Fruit fly (Drosophila melanogaster) whole organism, embryonic: ENCODE data around the gene Naa20A.

ENCODE experiments used
- Bdp1 ChIP-seq: fragments of 200-800 bp; sonication (Bioruptor generic); optimal IDR thresholded peaks from 3 replicates; lab custom pipeline; 2016; ENCODE audit warnings: missing biosample characterization, missing genetic modification characterization
- CG10366 ChIP-seq: fragments of 200-800 bp; sonication (Bioruptor generic); IDR thresholded peaks from 2 replicates; pipeline ENCODE4 v1.3.6; 2022; ENCODE audit warnings: missing biosample characterization, missing genetic modification characterization
- CG10543 ChIP-seq: fragments of 200-800 bp; sonication (Bioruptor generic); optimal IDR thresholded peaks from 3 replicates; lab custom pipeline; 2017; ENCODE audit warnings: missing biosample characterization, mild to moderate bottlenecking, missing genetic modification characterization, moderate library complexity
- CG11398 ChIP-seq: fragments of 200-800 bp; sonication (Bioruptor generic); optimal IDR thresholded peaks from 2 replicates; lab custom pipeline; 2016; ENCODE audit warnings: missing biosample characterization, missing genetic modification characterization
- CG11560 ChIP-seq: fragments of 200-800 bp; sonication (Bioruptor generic); IDR thresholded peaks from 3 replicates; pipeline ENCODE4 v1.3.6; 2022; ENCODE audit warnings: missing biosample characterization, missing genetic modification characterization
- CG12104 ChIP-seq: fragments of 200-800 bp; sonication (Bioruptor generic); optimal IDR thresholded peaks from 3 replicates; lab custom pipeline; 2016; ENCODE audit warnings: missing biosample characterization, missing genetic modification characterization
- CG12659 ChIP-seq: fragments of 200-800 bp; sonication (Bioruptor generic); optimal IDR thresholded peaks from 3 replicates; lab custom pipeline; 2017; ENCODE audit warnings: mild to moderate bottlenecking, missing biosample characterization, missing genetic modification reagents, missing genetic modification characterization
- CG15601 ChIP-seq: fragments of 200-800 bp; sonication (Bioruptor generic); optimal IDR thresholded peaks from 3 replicates; lab custom pipeline; 2019; ENCODE audit warnings: missing biosample characterization, mild to moderate bottlenecking, missing genetic modification characterization, moderate library complexity
- CG1603 ChIP-seq: fragments of 200-800 bp; sonication (Bioruptor generic); optimal IDR thresholded peaks from 2 replicates; lab custom pipeline; 2019; ENCODE audit warnings: missing biosample characterization, mild to moderate bottlenecking, missing genetic modification characterization, moderate library complexity
- CG17186 ChIP-seq: fragments of 200-800 bp; sonication (Bioruptor generic); optimal IDR thresholded peaks from 3 replicates; lab custom pipeline; 2017; ENCODE audit warnings: missing biosample characterization, missing genetic modification reagents, missing genetic modification characterization
- CG17802 ChIP-seq: fragments of 200-800 bp; sonication (Bioruptor generic); optimal IDR thresholded peaks from 2 replicates; lab custom pipeline; 2018; ENCODE audit warnings: missing biosample characterization, mild to moderate bottlenecking, missing genetic modification characterization, moderate library complexity
- CG17912 ChIP-seq: fragments of 200-800 bp; sonication (Bioruptor generic); optimal IDR thresholded peaks from 2 replicates; lab custom pipeline; 2018; ENCODE audit warnings: missing biosample characterization, mild to moderate bottlenecking, missing genetic modification characterization
- CG2712 ChIP-seq: fragments of 200-800 bp; optimal IDR thresholded peaks from 3 replicates; lab custom pipeline; 2019; ENCODE audit warnings: missing biosample characterization, mild to moderate bottlenecking, missing genetic modification characterization, moderate library complexity
- CG33213 ChIP-seq: fragments of 200-800 bp; sonication (Bioruptor generic); optimal IDR thresholded peaks from 3 replicates; lab custom pipeline; 2016; ENCODE audit warnings: missing biosample characterization, missing genetic modification characterization
- CG34422 ChIP-seq: fragments of 200-800 bp; sonication (Bioruptor generic); IDR thresholded peaks from 3 replicates; pipeline ENCODE4 v1.3.6; 2022; ENCODE audit warnings: missing biosample characterization, missing genetic modification characterization
- CG42726 ChIP-seq: fragments of 200-800 bp; sonication (Bioruptor generic); IDR thresholded peaks from 2 replicates; pipeline ENCODE4 v1.3.6; 2022; ENCODE audit warnings: missing biosample characterization, missing genetic modification characterization; ENCODE audit not compliant: partially characterized antibody
- CG8478 ChIP-seq: fragments of >200 bp; optimal IDR thresholded peaks from 2 replicates; lab custom pipeline; 2018
- Dad ChIP-seq: fragments of 200-800 bp; sonication (Bioruptor generic); optimal IDR thresholded peaks from 3 replicates; lab custom pipeline; 2016; ENCODE audit warnings: missing biosample characterization, missing genetic modification characterization
- Dbx ChIP-seq: fragments of 200-800 bp; sonication (Bioruptor generic); IDR thresholded peaks from 3 replicates; pipeline ENCODE4 v1.3.6; 2022; ENCODE audit warnings: missing biosample characterization, missing genetic modification characterization
- Doc3 ChIP-seq: fragments of 200-800 bp; sonication (Bioruptor generic); IDR thresholded peaks from 3 replicates; pipeline ENCODE4 v1.3.6; 2022; ENCODE audit warnings: missing biosample characterization, missing genetic modification characterization; ENCODE audit not compliant: partially characterized antibody
- Dref ChIP-seq: fragments of 200-800 bp; sonication (Bioruptor generic); IDR thresholded peaks from 2 replicates; pipeline ENCODE4 v1.3.6; 2022; ENCODE audit warnings: missing biosample characterization, missing genetic modification characterization
- GATAe ChIP-seq: fragments of 200-800 bp; sonication (Bioruptor generic); conservative IDR thresholded peaks from 2 replicates; pipeline ENCODE4 v1.3.6; 2022; ENCODE audit warnings: missing biosample characterization, missing genetic modification characterization
- HmgZ ChIP-seq: fragments of 200-800 bp; sonication (Bioruptor generic); optimal IDR thresholded peaks from 2 replicates; lab custom pipeline; 2018; ENCODE audit warnings: missing biosample characterization, mild to moderate bottlenecking, missing genetic modification characterization
- MESR4 ChIP-seq: fragments of 200-800 bp; sonication (Bioruptor generic); optimal IDR thresholded peaks from 2 replicates; lab custom pipeline; 2018; ENCODE audit warnings: missing biosample characterization, mild to moderate bottlenecking, missing genetic modification characterization, moderate library complexity
- Mad ChIP-seq: fragments of 200-800 bp; sonication (Bioruptor generic); optimal IDR thresholded peaks from 2 replicates; lab custom pipeline; 2016; ENCODE audit warnings: missing biosample characterization, missing genetic modification characterization
- Meics ChIP-seq: fragments of 200-800 bp; sonication (Bioruptor generic); optimal IDR thresholded peaks from 2 replicates; lab custom pipeline; 2017; ENCODE audit warnings: missing biosample characterization, mild to moderate bottlenecking, missing genetic modification characterization
- Myb ChIP-seq: fragments of 200-800 bp; sonication (Bioruptor generic); optimal IDR thresholded peaks from 2 replicates; lab custom pipeline; 2016; ENCODE audit warnings: missing biosample characterization, missing genetic modification characterization
- Optix ChIP-seq: fragments of 200-800 bp; sonication (Bioruptor generic); IDR thresholded peaks from 3 replicates; pipeline ENCODE4 v1.3.6; 2022; ENCODE audit warnings: missing biosample characterization, missing genetic modification characterization
- Sry-δ ChIP-seq: fragments of 200-800 bp; sonication (Bioruptor generic); optimal IDR thresholded peaks from 2 replicates; lab custom pipeline; 2016; ENCODE audit warnings: missing biosample characterization, missing genetic modification characterization
- Tbp ChIP-seq: fragments of >200 bp; optimal IDR thresholded peaks from 2 replicates; lab custom pipeline; 2018; ENCODE audit warnings: missing biosample characterization, missing genetic modification characterization
- Trl ChIP-seq, 3 experiments: fragments of >200 bp in 2 of 3; fragments of 200-800 bp in 1 of 3; sonication (Bioruptor generic) in 1 of 3; optimal IDR thresholded peaks; 2 replicates in 1 of 3; 3 replicates in 2 of 3; lab custom pipeline; 2016 to 2017; ENCODE audit warnings: missing biosample characterization in 1 of 3, missing genetic modification characterization in 1 of 3
- amos ChIP-seq: fragments of 200-800 bp; sonication (Bioruptor generic); IDR thresholded peaks from 2 replicates; pipeline ENCODE4 v1.3.6; 2022; ENCODE audit warnings: missing biosample characterization, missing genetic modification characterization; ENCODE audit not compliant: partially characterized antibody
- ash1 ChIP-seq: fragments of 200-800 bp; sonication (Bioruptor generic); optimal IDR thresholded peaks from 2 replicates; lab custom pipeline; 2018; ENCODE audit warnings: missing biosample characterization, mild to moderate bottlenecking, missing genetic modification characterization
- ato ChIP-seq: fragments of 200-800 bp; sonication (Bioruptor generic); IDR thresholded peaks from 2 replicates; pipeline ENCODE4 v1.3.6; 2022; ENCODE audit warnings: missing biosample characterization, missing genetic modification characterization; ENCODE audit not compliant: partially characterized antibody
- caup ChIP-seq: fragments of 200-800 bp; sonication (Bioruptor generic); optimal IDR thresholded peaks from 3 replicates; lab custom pipeline; 2017; ENCODE audit warnings: missing biosample characterization, mild to moderate bottlenecking, missing genetic modification characterization, moderate library complexity; ENCODE audit not compliant: severe bottlenecking
- crp ChIP-seq, 2 experiments: fragments of 200-800 bp; sonication (Bioruptor generic); optimal IDR thresholded peaks; 2 replicates in 1 of 2; 3 replicates in 1 of 2; lab custom pipeline; 2017; ENCODE audit warnings: missing biosample characterization in 2 of 2, missing genetic modification characterization in 2 of 2, mild to moderate bottlenecking in 1 of 2, moderate library complexity in 1 of 2
- dan ChIP-seq: fragments of 200-800 bp; sonication (Bioruptor generic); IDR thresholded peaks from 2 replicates; pipeline ENCODE4 v1.3.6; 2022; ENCODE audit warnings: missing biosample characterization, missing genetic modification characterization
- en ChIP-seq: fragments of 200-800 bp; sonication (Bioruptor generic); optimal IDR thresholded peaks from 2 replicates; lab custom pipeline; 2016; ENCODE audit warnings: missing biosample characterization, missing genetic modification characterization
- hb ChIP-seq: fragments of 200-800 bp; sonication (Bioruptor generic); IDR thresholded peaks from 3 replicates; pipeline ENCODE4 v1.3.6; 2022; ENCODE audit warnings: missing biosample characterization, missing genetic modification characterization; ENCODE audit not compliant: partially characterized antibody
- inv ChIP-seq: fragments of 200-800 bp; sonication (Bioruptor generic); IDR thresholded peaks from 2 replicates; pipeline ENCODE4 v1.3.6; 2022; ENCODE audit warnings: missing biosample characterization, missing genetic modification characterization; ENCODE audit not compliant: partially characterized antibody
- lbe ChIP-seq: fragments of 200-800 bp; sonication (Bioruptor generic); optimal IDR thresholded peaks from 2 replicates; lab custom pipeline; 2016; ENCODE audit warnings: missing biosample characterization, mild to moderate bottlenecking, missing genetic modification characterization
- lilli ChIP-seq: fragments of 200-800 bp; sonication (Bioruptor generic); optimal IDR thresholded peaks from 3 replicates; lab custom pipeline; 2016; ENCODE audit warnings: missing biosample characterization, missing genetic modification characterization
- nmo ChIP-seq: fragments of 200-800 bp; sonication (Bioruptor generic); optimal IDR thresholded peaks from 2 replicates; lab custom pipeline; 2018; ENCODE audit warnings: missing biosample characterization, mild to moderate bottlenecking, missing genetic modification characterization, moderate library complexity
- pfk ChIP-seq: fragments of 200-800 bp; sonication (Bioruptor generic); optimal IDR thresholded peaks from 2 replicates; lab custom pipeline; 2018; ENCODE audit warnings: missing biosample characterization, mild to moderate bottlenecking, missing genetic modification characterization, moderate library complexity
- ranshi ChIP-seq: fragments of 200-800 bp; sonication (Bioruptor generic); IDR thresholded peaks from 2 replicates; pipeline ENCODE4 v1.3.6; 2022; ENCODE audit warnings: missing biosample characterization, missing genetic modification characterization
- sens-2 ChIP-seq: fragments of 200-800 bp; sonication (Bioruptor generic); IDR thresholded peaks from 2 replicates; pipeline ENCODE4 v1.3.6; 2022; ENCODE audit warnings: missing biosample characterization, missing genetic modification characterization
- stwl ChIP-seq: fragments of 200-800 bp; sonication (Bioruptor generic); optimal IDR thresholded peaks from 3 replicates; lab custom pipeline; 2018; ENCODE audit warnings: missing biosample characterization, mild to moderate bottlenecking, missing genetic modification characterization, moderate library complexity
- sug ChIP-seq: fragments of 200-800 bp; optimal IDR thresholded peaks from 2 replicates; lab custom pipeline; 2019; ENCODE audit warnings: missing biosample characterization, mild to moderate bottlenecking, missing genetic modification characterization, moderate library complexity
- trh ChIP-seq: fragments of 200-800 bp; sonication (Bioruptor generic); optimal IDR thresholded peaks from 2 replicates; lab custom pipeline; 2016; ENCODE audit warnings: missing biosample characterization, missing genetic modification characterization
- unc-4 ChIP-seq: fragments of 200-800 bp; sonication (Bioruptor generic); IDR thresholded peaks from 2 replicates; pipeline ENCODE4 v1.3.6; 2022; ENCODE audit warnings: missing biosample characterization, missing genetic modification characterization; ENCODE audit not compliant: partially characterized antibody

The Naa20A gene

dm6 chrX:19601644-19602043, 21.2 kb downstream of the Naa20A start, which contains the start of gene CG14220 (continued):
- TF ChIP-seq CG15601 (tag; lab: Kevin White, UChicago): peak; percentile 2
- TF ChIP-seq CG17912: no peak
- TF ChIP-seq lilli: peak; percentile 17
- no peak for TF ChIP-seq ranshi (GFP tag; lab: Robert Waterston, UW)
- peak; percentile 95 for TF ChIP-seq amos (GFP tag; lab: Robert Waterston, UW)
- peak; percentile 32 for TF ChIP-seq lbe (GFP tag; lab: Kevin White, UChicago)
- peak; percentile 6 for TF ChIP-seq Myb (GFP tag; lab: Kevin White, UChicago)
- peak; percentile 28 for TF ChIP-seq sug (tag; lab: Kevin White, UChicago)
- peak; percentile 12 for TF ChIP-seq Meics (GFP tag; lab: Kevin White, UChicago)
- no peak for TF ChIP-seq CG11560 (tag; lab: Robert Waterston, UW)
- no peak for TF ChIP-seq dan
- peak; percentile 44 for TF ChIP-seq CG12659
- peak; percentile 38 for TF ChIP-seq pfk (GFP tag; lab: Kevin White, UChicago)
- TF ChIP-seq CG12104: no peak
- no peak for TF ChIP-seq CG34422 (GFP tag; lab: Robert Waterston, UW)
- no peak for TF ChIP-seq CG8478 (lab: Kevin White, UChicago)
- no peak for TF ChIP-seq Dad (GFP tag; lab: Kevin White, UChicago)
- peak in 1 of 2 experiments; percentile 35 for TF ChIP-seq crp (GFP tag; optimal IDR thresholded peaks at IDR 0.05; lab: Kevin White, UChicago)
- TF ChIP-seq Dbx (GFP tag; lab: Robert Waterston, UW): no peak
- TF ChIP-seq GATAe: no peak
- TF ChIP-seq trh (GFP tag; lab: Kevin White, UChicago): no peak
- peak; percentile 83 for TF ChIP-seq stwl (tag; lab: Kevin White, UChicago)
- peak; percentile 43 for TF ChIP-seq CG17186 (GFP tag; lab: Kevin White, UChicago)
- TF ChIP-seq ash1 (GFP tag; lab: Kevin White, UChicago): no peak
- TF ChIP-seq Bdp1 (GFP tag; lab: Kevin White, UChicago): no peak
- no peak for TF ChIP-seq CG17802 (tag; lab: Kevin White, UChicago)
- TF ChIP-seq Trl (optimal IDR thresholded peaks at IDR 0.05; lab: Kevin White, UChicago): no peak
- no peak for TF ChIP-seq Trl (GFP tag; optimal IDR thresholded peaks at IDR 0.05; lab: Kevin White, UChicago)
- TF ChIP-seq ato: peak; percentile 94
- no peak for TF ChIP-seq sens-2 (GFP tag; lab: Robert Waterston, UW)
- TF ChIP-seq Mad: peak; percentile 25
- no peak for TF ChIP-seq CG11398 (GFP tag; lab: Kevin White, UChicago)
- peak; percentile 69 for TF ChIP-seq CG1603
- TF ChIP-seq caup: no peak
- TF ChIP-seq CG2712 (tag; lab: Kevin White, UChicago): peak; percentile 41
- TF ChIP-seq Sry-δ (GFP tag; lab: Kevin White, UChicago): peak; percentile 93
- peak; percentile 90 for TF ChIP-seq CG42726 (GFP tag; lab: Robert Waterston, UW)
- TF ChIP-seq hb (GFP tag; lab: Robert Waterston, UW): peak; percentile 91
- TF ChIP-seq Dref (GFP tag; lab: Robert Waterston, UW): peak; percentile 99
- no peak for TF ChIP-seq Tbp (GFP tag; lab: Kevin White, UChicago)
- peak; percentile 64 for TF ChIP-seq CG33213
- peak; percentile 32 for TF ChIP-seq CG10543 (GFP tag; lab: Kevin White, UChicago)
- TF ChIP-seq MESR4 (GFP tag; lab: Kevin White, UChicago): peak; percentile 78
- no peak for TF ChIP-seq Optix (GFP tag; lab: Robert Waterston, UW)
- peak; percentile 87 for TF ChIP-seq inv (GFP tag; lab: Robert Waterston, UW)
- TF ChIP-seq CG10366 (GFP tag; lab: Robert Waterston, UW): no peak
- TF ChIP-seq HmgZ (tag; lab: Kevin White, UChicago): peak; percentile 66
- TF ChIP-seq en (GFP tag; lab: Kevin White, UChicago): no peak
- peak; percentile 32 for TF ChIP-seq nmo (GFP tag; lab: Kevin White, UChicago)
- peak; percentile 93 for TF ChIP-seq unc-4
- TF ChIP-seq Doc3 (GFP tag; lab: Robert Waterston, UW): peak; percentile 85; the same call in 2 of the 3 replicates
